Fruit fly (Drosophila melanogaster): ENCODE results near the gene CG13919.

- TF ChIP-seq lmd (GFP tag; IDR thresholded peaks at IDR 0.05) (no peak), CG10274 (GFP tag; optimal IDR thresholded peaks at IDR 0.05) (no peak), odd (GFP tag; optimal IDR thresholded peaks at IDR 0.05) (no peak), her (GFP tag; optimal IDR thresholded peaks at IDR 0.05) (no peak), z (GFP tag; IDR thresholded peaks at IDR 0.05) (no peak), sd (tag; optimal IDR thresholded peaks at IDR 0.05) (no peak), Scr (GFP tag; IDR thresholded peaks at IDR 0.05; ENCODE audit: partially characterized antibody) (no peak)
Measured at dm6 chr3L:1670008-1670407, 24.7 kb downstream of the CG13919 start, which contains the start of gene RabX5.
